Fruit fly (Drosophila melanogaster) whole organism, embryonic: Measurements from ENCODE around the gene Herc4.
A peak's percentile ranks its signal among the peaks of the same experiment; 100 is the strongest.

Source experiments
- Adf1 ChIP-seq: fragments of 200-800 bp; sonication (Bioruptor generic); IDR thresholded peaks from 2 replicates; pipeline ENCODE4 v1.3.6; 2022; ENCODE audit warnings: missing biosample characterization, missing genetic modification characterization
- CG10209 ChIP-seq: fragments of 200-800 bp; sonication (Bioruptor generic); optimal IDR thresholded peaks from 3 replicates; lab custom pipeline; 2017; ENCODE audit warnings: missing biosample characterization, mild to moderate bottlenecking, missing genetic modification characterization, missing genetic modification reagents
- CG1024 ChIP-seq: fragments of 200-800 bp; sonication (Bioruptor generic); IDR thresholded peaks from 2 replicates; pipeline ENCODE4 v1.3.6; 2022; ENCODE audit warnings: missing biosample characterization, missing genetic modification characterization
- CG10366 ChIP-seq: fragments of 200-800 bp; sonication (Bioruptor generic); IDR thresholded peaks from 2 replicates; pipeline ENCODE4 v1.3.6; 2022; ENCODE audit warnings: missing biosample characterization, missing genetic modification characterization
- CG11695 ChIP-seq: fragments of 200-800 bp; sonication (Bioruptor generic); IDR thresholded peaks from 3 replicates; pipeline ENCODE4 v1.3.6; 2022; ENCODE audit warnings: missing biosample characterization, missing genetic modification characterization
- CG12744 ChIP-seq: fragments of 200-800 bp; sonication (Bioruptor generic); optimal IDR thresholded peaks from 2 replicates; lab custom pipeline; 2016; ENCODE audit warnings: missing biosample characterization, missing genetic modification characterization
- CG12769 ChIP-seq: fragments of 200-800 bp; sonication (Bioruptor generic); optimal IDR thresholded peaks from 2 replicates; lab custom pipeline; 2019; ENCODE audit warnings: missing biosample characterization, mild to moderate bottlenecking, missing genetic modification characterization, moderate library complexity
- CG13894 ChIP-seq: fragments of 200-800 bp; sonication (Bioruptor generic); optimal IDR thresholded peaks from 3 replicates; lab custom pipeline; 2018; ENCODE audit warnings: missing biosample characterization, mild to moderate bottlenecking, missing genetic modification characterization, moderate library complexity
- CG14860 ChIP-seq: fragments of 200-800 bp; sonication (Bioruptor generic); IDR thresholded peaks from 3 replicates; pipeline ENCODE4 v1.3.6; 2022; ENCODE audit warnings: missing biosample characterization, missing genetic modification characterization; ENCODE audit not compliant: partially characterized antibody
- CG1603 ChIP-seq: fragments of 200-800 bp; sonication (Bioruptor generic); optimal IDR thresholded peaks from 2 replicates; lab custom pipeline; 2019; ENCODE audit warnings: missing biosample characterization, mild to moderate bottlenecking, missing genetic modification characterization, moderate library complexity
- CG16779 ChIP-seq: fragments of 200-800 bp; sonication (Bioruptor generic); IDR thresholded peaks from 2 replicates; pipeline ENCODE4 v1.3.6; 2022; ENCODE audit warnings: missing biosample characterization, missing genetic modification characterization
- CG2116 ChIP-seq: fragments of 200-800 bp; sonication (Bioruptor generic); optimal IDR thresholded peaks from 3 replicates; lab custom pipeline; 2018; ENCODE audit warnings: missing biosample characterization, mild to moderate bottlenecking, missing genetic modification characterization
- CG2129 ChIP-seq: fragments of 200-800 bp; sonication (Bioruptor generic); IDR thresholded peaks from 2 replicates; pipeline ENCODE4 v1.3.6; 2022; ENCODE audit warnings: missing biosample characterization, missing genetic modification characterization; ENCODE audit not compliant: partially characterized antibody
- CG3281 ChIP-seq: fragments of 200-800 bp; sonication (Bioruptor generic); optimal IDR thresholded peaks from 3 replicates; lab custom pipeline; 2017; ENCODE audit warnings: missing biosample characterization, mild to moderate bottlenecking, missing genetic modification characterization
- CG34224 ChIP-seq: fragments of 200-800 bp; sonication (Bioruptor generic); IDR thresholded peaks from 3 replicates; pipeline ENCODE4 v1.3.6; 2022; ENCODE audit warnings: missing biosample characterization, missing genetic modification characterization; ENCODE audit not compliant: partially characterized antibody
- CG5953 ChIP-seq: fragments of 200-800 bp; sonication (Bioruptor generic); IDR thresholded peaks from 2 replicates; pipeline ENCODE4 v1.3.6; 2022; ENCODE audit warnings: missing biosample characterization, missing genetic modification characterization
- CG6765 ChIP-seq: fragments of 200-800 bp; sonication (Bioruptor generic); optimal IDR thresholded peaks from 3 replicates; lab custom pipeline; 2017; ENCODE audit warnings: missing biosample characterization, mild to moderate bottlenecking, missing genetic modification characterization
- CG7556 ChIP-seq: fragments of 200-800 bp; sonication (Bioruptor generic); optimal IDR thresholded peaks from 2 replicates; lab custom pipeline; 2017; ENCODE audit warnings: missing biosample characterization, mild to moderate bottlenecking, missing genetic modification characterization
- CG8924 ChIP-seq: fragments of 200-800 bp; optimal IDR thresholded peaks from 3 replicates; lab custom pipeline; 2019; ENCODE audit warnings: missing biosample characterization, mild to moderate bottlenecking, missing genetic modification characterization, moderate library complexity
- CHES-1-like ChIP-seq: fragments of 200-800 bp; sonication (Bioruptor generic); optimal IDR thresholded peaks from 2 replicates; lab custom pipeline; 2016; ENCODE audit warnings: missing biosample characterization, missing genetic modification characterization
- D19A ChIP-seq: fragments of 200-800 bp; optimal IDR thresholded peaks from 3 replicates; lab custom pipeline; 2019; ENCODE audit warnings: missing biosample characterization, mild to moderate bottlenecking, missing genetic modification characterization, moderate library complexity
- Dfd ChIP-seq, 2 experiments: fragments of >200 bp; optimal IDR thresholded peaks; 2 replicates each; lab custom pipeline; 2017; ENCODE audit warnings: missing biosample characterization in 2 of 2, missing genetic modification characterization in 2 of 2
- Drgx ChIP-seq: fragments of 200-800 bp; sonication (Bioruptor generic); IDR thresholded peaks from 2 replicates; pipeline ENCODE4 v1.3.6; 2022; ENCODE audit warnings: missing biosample characterization, missing genetic modification characterization
- E2f1 ChIP-seq: fragments of 200-800 bp; sonication (Bioruptor generic); IDR thresholded peaks from 2 replicates; pipeline ENCODE4 v1.3.6; 2022; ENCODE audit warnings: missing biosample characterization, missing genetic modification characterization
- E2f2 ChIP-seq: fragments of 200-800 bp; sonication (Bioruptor generic); IDR thresholded peaks from 2 replicates; pipeline ENCODE4 v1.3.6; 2022; ENCODE audit warnings: missing biosample characterization, missing genetic modification characterization
- Hr3 ChIP-seq: fragments of 200-800 bp; sonication (Bioruptor generic); optimal IDR thresholded peaks from 3 replicates; lab custom pipeline; 2016; ENCODE audit warnings: missing biosample characterization, missing genetic modification characterization
- Med ChIP-seq: fragments of 200-800 bp; sonication (Bioruptor generic); peaks from one replicate; lab custom pipeline; 2016; ENCODE audit warnings: missing biosample characterization, missing genetic modification characterization, mild to moderate bottlenecking, inconsistent platforms, moderate library complexity
- TFAM ChIP-seq: fragments of 200-800 bp; sonication (Bioruptor generic); optimal IDR thresholded peaks from 2 replicates; lab custom pipeline; 2017; ENCODE audit warnings: missing biosample characterization, missing genetic modification characterization, inconsistent platforms
- ab ChIP-seq: fragments of 200-800 bp; sonication (Bioruptor generic); optimal IDR thresholded peaks from 2 replicates; lab custom pipeline; 2016; ENCODE audit warnings: missing biosample characterization, missing genetic modification characterization
- abd-A ChIP-seq: fragments of 200-800 bp; sonication (Bioruptor generic); optimal IDR thresholded peaks from 3 replicates; lab custom pipeline; 2019; ENCODE audit warnings: missing biosample characterization, mild to moderate bottlenecking, missing genetic modification characterization, moderate library complexity
- ara ChIP-seq: fragments of 200-800 bp; sonication (Bioruptor generic); IDR thresholded peaks from 2 replicates; pipeline ENCODE4 v1.3.6; 2022; ENCODE audit warnings: missing biosample characterization, missing genetic modification characterization
- ato ChIP-seq: fragments of 200-800 bp; sonication (Bioruptor generic); IDR thresholded peaks from 2 replicates; pipeline ENCODE4 v1.3.6; 2022; ENCODE audit warnings: missing biosample characterization, missing genetic modification characterization; ENCODE audit not compliant: partially characterized antibody
- chinmo ChIP-seq: fragments of 200-800 bp; sonication (Bioruptor generic); IDR thresholded peaks from 4 replicates; pipeline ENCODE4 v1.3.6; 2022; ENCODE audit warnings: missing biosample characterization, missing genetic modification characterization; ENCODE audit not compliant: partially characterized antibody
- crol ChIP-seq: fragments of 200-800 bp; sonication (Bioruptor generic); IDR thresholded peaks from 2 replicates; pipeline ENCODE4 v1.3.6; 2022; ENCODE audit warnings: missing biosample characterization, missing genetic modification characterization
- da ChIP-seq: fragments of 200-800 bp; sonication (Bioruptor generic); optimal IDR thresholded peaks from 2 replicates; lab custom pipeline; 2016; ENCODE audit warnings: missing biosample characterization, missing genetic modification characterization
- dan ChIP-seq: fragments of 200-800 bp; sonication (Bioruptor generic); IDR thresholded peaks from 2 replicates; pipeline ENCODE4 v1.3.6; 2022; ENCODE audit warnings: missing biosample characterization, missing genetic modification characterization
- dpn ChIP-seq, 2 experiments: fragments of 200-800 bp; sonication (Bioruptor generic); optimal IDR thresholded peaks; 3 replicates each; lab custom pipeline; 2016; ENCODE audit warnings: missing biosample characterization in 2 of 2, missing genetic modification characterization in 2 of 2
- grn ChIP-seq: fragments of 200-800 bp; sonication (Bioruptor generic); optimal IDR thresholded peaks from 3 replicates; lab custom pipeline; 2017; ENCODE audit warnings: missing biosample characterization, missing genetic modification characterization
- luna ChIP-seq: fragments of 200-800 bp; sonication (Bioruptor generic); optimal IDR thresholded peaks from 2 replicates; lab custom pipeline; 2016; ENCODE audit warnings: missing biosample characterization, missing genetic modification characterization
- maf-S ChIP-seq: fragments of 200-800 bp; sonication (Bioruptor generic); optimal IDR thresholded peaks from 2 replicates; lab custom pipeline; 2016; ENCODE audit warnings: missing biosample characterization, missing genetic modification characterization
- p53 ChIP-seq: fragments of 200-800 bp; sonication (Bioruptor generic); optimal IDR thresholded peaks from 2 replicates; lab custom pipeline; 2016; ENCODE audit warnings: missing biosample characterization, missing genetic modification characterization
- pb ChIP-seq: fragments of 200-800 bp; sonication (Bioruptor generic); optimal IDR thresholded peaks from 3 replicates; lab custom pipeline; 2016; ENCODE audit warnings: missing biosample characterization, missing genetic modification characterization
- salm ChIP-seq: fragments of 200-800 bp; sonication (Bioruptor generic); optimal IDR thresholded peaks from 2 replicates; lab custom pipeline; 2018; ENCODE audit warnings: missing biosample characterization, mild to moderate bottlenecking, missing genetic modification characterization
- sd ChIP-seq: fragments of 200-800 bp; sonication (Bioruptor generic); optimal IDR thresholded peaks from 3 replicates; lab custom pipeline; 2018; ENCODE audit warnings: missing biosample characterization, mild to moderate bottlenecking, missing genetic modification characterization, moderate library complexity
- tll ChIP-seq, 2 experiments: fragments of 200-800 bp in 1 of 2; fragments of >200 bp in 1 of 2; sonication (Bioruptor generic) in 1 of 2; optimal IDR thresholded peaks; 2 replicates each; lab custom pipeline; 2017 to 2019; ENCODE audit warnings: missing biosample characterization in 2 of 2, missing genetic modification characterization in 2 of 2, mild to moderate bottlenecking in 1 of 2, moderate library complexity in 1 of 2
- tna ChIP-seq: fragments of 200-800 bp; sonication (Bioruptor generic); IDR thresholded peaks from 2 replicates; pipeline ENCODE4 v1.3.6; 2022; ENCODE audit warnings: missing biosample characterization, missing genetic modification characterization; ENCODE audit not compliant: partially characterized antibody
- usp ChIP-seq: fragments of >200 bp; optimal IDR thresholded peaks from 2 replicates; lab custom pipeline; 2017; ENCODE audit warnings: missing biosample characterization, missing genetic modification characterization

Gene Herc4

DNA sequence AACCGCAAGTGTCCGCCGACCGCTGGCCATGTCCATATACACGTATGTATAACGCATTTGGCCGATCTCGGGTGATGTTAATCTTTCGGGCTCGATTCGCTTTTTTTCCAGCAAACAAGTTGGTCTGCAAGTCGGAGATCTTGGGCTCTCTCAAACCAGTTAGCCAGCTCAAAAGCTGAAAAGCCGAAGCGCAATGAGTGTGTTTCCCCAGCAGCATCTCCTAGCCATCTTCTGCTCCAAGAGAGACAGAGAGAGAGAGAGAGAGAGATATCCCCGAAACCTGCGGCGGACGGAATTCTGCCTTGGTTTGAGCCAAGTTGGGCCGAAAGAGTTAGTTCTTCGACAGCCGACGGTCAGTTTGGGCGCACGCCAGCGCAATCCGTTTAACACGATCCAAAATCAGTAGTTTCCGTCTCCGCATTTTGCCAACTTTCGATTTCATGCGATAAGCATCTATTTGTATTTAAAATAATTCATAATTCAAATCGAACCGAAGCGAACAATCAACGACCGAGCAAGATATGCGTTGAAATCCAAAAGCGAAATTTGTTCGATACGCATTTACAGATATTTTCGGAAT lies 48.0 kb upstream of the Herc4 start (continued):
- peak; percentile 44 for TF ChIP-seq grn (GFP tag; lab: Kevin White, UChicago)
- no peak for TF ChIP-seq CG5953 (GFP tag; lab: Robert Waterston, UW)
- peak; percentile 10; the same call in 1 of the 2 replicates for TF ChIP-seq ara (GFP tag; lab: Robert Waterston, UW)
- TF ChIP-seq CG11695 (GFP tag; lab: Robert Waterston, UW), result 0 out of 3 replicates have a peak, but pooled peaks have one; percentile 8
- TF ChIP-seq, all 482 proteins: peak for 16

DNA sequence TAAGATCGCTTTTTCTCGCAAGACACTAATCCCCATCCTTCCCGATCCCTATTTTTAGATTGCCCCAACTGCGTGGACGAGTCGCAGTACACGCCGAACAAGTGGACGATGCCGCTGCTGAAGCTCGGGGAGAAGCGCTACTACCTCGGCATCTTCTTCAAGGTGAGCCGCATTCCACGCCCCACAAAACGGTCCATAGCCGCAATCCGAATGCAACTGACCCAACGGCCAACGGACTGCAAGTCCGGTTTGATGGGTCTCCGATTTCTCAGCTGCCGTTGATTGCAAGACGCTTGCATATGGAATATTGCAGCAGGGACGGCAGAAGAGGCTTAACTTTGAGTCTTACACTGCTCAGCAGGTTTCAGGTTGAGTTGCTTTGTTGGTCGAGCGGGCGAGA lies 44.5 kb upstream of the Herc4 start:
- TF ChIP-seq sd (tag; lab: Kevin White, UChicago), result peak; percentile 85
- 0 out of 2 replicates have a peak, but pooled peaks have one; percentile 21 for TF ChIP-seq ato (GFP tag; lab: Robert Waterston, UW)
- TF ChIP-seq CG14860 (GFP tag; lab: Robert Waterston, UW), result 0 out of 3 replicates have a peak, but pooled peaks have one; percentile 10
- no peak for TF ChIP-seq salm
- TF ChIP-seq tll (GFP tag; optimal IDR thresholded peaks at IDR 0.05; lab: Kevin White, UChicago), result no peak
- TF ChIP-seq Drgx (GFP tag; lab: Robert Waterston, UW), result 0 out of 2 replicates have a peak, but pooled peaks have one; percentile 29
- no peak for TF ChIP-seq E2f2 (GFP tag; lab: Robert Waterston, UW)
- no peak for TF ChIP-seq CG2116
- TF ChIP-seq TFAM (GFP tag; lab: Kevin White, UChicago), result no peak
- TF ChIP-seq, all 482 proteins: peak for 4

DNA sequence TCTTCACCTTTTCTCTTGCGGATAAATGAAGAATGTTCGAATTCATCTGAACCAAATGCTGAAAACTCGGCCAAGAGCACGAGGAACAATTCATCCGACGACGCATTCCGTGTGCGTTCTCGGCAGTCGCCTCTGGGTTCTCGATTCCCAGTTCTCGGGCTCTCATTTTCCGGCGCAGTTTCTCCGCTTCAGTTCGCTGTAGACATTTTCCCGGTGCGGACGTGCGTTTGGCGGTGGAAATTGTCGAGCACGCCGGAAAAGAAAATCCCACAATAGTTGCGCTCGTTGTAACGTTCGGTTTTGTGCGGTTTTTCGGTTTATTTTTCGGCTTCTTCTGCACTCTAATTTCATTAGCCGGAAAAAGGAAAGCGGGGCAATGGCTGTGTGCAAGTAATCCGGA lies 37.7 kb upstream of the Herc4 start, which contains the start of gene CG32333:
CG32333 (plus strand) TSS at position 190 of the 400 bp plus-strand sequence.
- no peak for TF ChIP-seq ab (GFP tag; lab: Kevin White, UChicago)
- no peak for TF ChIP-seq da (GFP tag; lab: Kevin White, UChicago)
- no peak for TF ChIP-seq Dfd (GFP tag; optimal IDR thresholded peaks at IDR 0.05; lab: Kevin White, UChicago)
- TF ChIP-seq CG10209, result no peak
- no peak for TF ChIP-seq CG10366 (GFP tag; lab: Robert Waterston, UW)
- no peak for TF ChIP-seq CG1024 (GFP tag; lab: Robert Waterston, UW)
- TF ChIP-seq luna (GFP tag; lab: Kevin White, UChicago), result no peak
- TF ChIP-seq usp (GFP tag; lab: Kevin White, UChicago), result no peak
- no peak for TF ChIP-seq tna (GFP tag; lab: Robert Waterston, UW)
- TF ChIP-seq Hr3, result no peak
- TF ChIP-seq CHES-1-like (GFP tag; lab: Kevin White, UChicago), result no peak
- no peak for TF ChIP-seq dan (GFP tag; lab: Robert Waterston, UW)
- 0 out of 2 replicates have a peak, but pooled peaks have one; percentile 16 for TF ChIP-seq CG16779
- no peak for TF ChIP-seq CG2129 (GFP tag; lab: Robert Waterston, UW)
- no peak for TF ChIP-seq CG8924 (tag; lab: Kevin White, UChicago)
- TF ChIP-seq E2f1 (GFP tag; lab: Robert Waterston, UW), result no peak
- TF ChIP-seq CG34224, result no peak
- TF ChIP-seq pb (GFP tag; lab: Kevin White, UChicago), result no peak
- TF ChIP-seq CG7556 (GFP tag; lab: Kevin White, UChicago), result no peak
- no peak for TF ChIP-seq crol
- TF ChIP-seq D19A (tag; lab: Kevin White, UChicago), result no peak
- no peak for TF ChIP-seq Adf1 (GFP tag; lab: Robert Waterston, UW)
- TF ChIP-seq dpn (GFP tag; optimal IDR thresholded peaks at IDR 0.05; lab: Kevin White, UChicago), result no peak
- TF ChIP-seq p53 (GFP tag; lab: Kevin White, UChicago), result no peak
- 0 out of 4 replicates have a peak, but pooled peaks have one; percentile 35 for TF ChIP-seq chinmo (GFP tag; lab: Robert Waterston, UW)
- TF ChIP-seq CG3281 (GFP tag; lab: Kevin White, UChicago), result no peak
- TF ChIP-seq CG12744, result no peak
- no peak for TF ChIP-seq CG1603
- TF ChIP-seq CG12769 (tag; lab: Kevin White, UChicago), result peak; percentile 28
- TF ChIP-seq Med (GFP tag; lab: Kevin White, UChicago), result peak; percentile 67
- no peak for TF ChIP-seq CG6765
- peak; percentile 2 for TF ChIP-seq abd-A (tag; lab: Kevin White, UChicago)
- TF ChIP-seq maf-S (GFP tag; lab: Kevin White, UChicago), result no peak
- peak; percentile 19 for TF ChIP-seq CG13894 (tag; lab: Kevin White, UChicago)
